Worm (Caenorhabditis elegans) whole organism, young adult: ENCODE results near the gene F57E7.2.

Source experiments
- B0261.1 ChIP-seq: sonication (generic microtip); optimal IDR thresholded peaks from 2 replicates; lab custom pipeline; 2016; ENCODE audit warnings: mild to moderate bottlenecking, missing genetic modification characterization, moderate library complexity, missing compliant biosample characterization
- B0336.3 ChIP-seq: fragments of 200-800 bp; sonication (Bioruptor generic); IDR thresholded peaks from 2 replicates; pipeline ENCODE4 v1.3.6; 2022; ENCODE audit warnings: missing genetic modification characterization, missing compliant biosample characterization
- C06A6.2 ChIP-seq: fragments of 200-800 bp; sonication (Bioruptor generic); conservative IDR thresholded peaks from 2 replicates; pipeline ENCODE4 v1.3.6; 2022; ENCODE audit warnings: missing genetic modification characterization, missing compliant biosample characterization
- D2030.7 ChIP-seq: fragments of 200-800 bp; sonication (Bioruptor generic); IDR thresholded peaks from 2 replicates; pipeline ENCODE4 v1.3.6; 2022; ENCODE audit warnings: missing genetic modification reagents, missing genetic modification characterization, missing compliant biosample characterization
- F10E7.11 ChIP-seq: sonication (generic microtip); optimal IDR thresholded peaks from 2 replicates; lab custom pipeline; 2017; ENCODE audit warnings: mild to moderate bottlenecking, missing genetic modification characterization, moderate library complexity, missing compliant biosample characterization
- F23B12.7 ChIP-seq: sonication (generic microtip); optimal IDR thresholded peaks from 2 replicates; lab custom pipeline; 2017; ENCODE audit warnings: missing genetic modification characterization, mild to moderate bottlenecking, missing compliant biosample characterization, antibody characterized with exemption, moderate library complexity; ENCODE audit not compliant: insufficient read depth
- F37B4.10 ChIP-seq: fragments of 200-800 bp; sonication (Bioruptor generic); IDR thresholded peaks from 2 replicates; pipeline ENCODE4 v1.3.6; 2022; ENCODE audit warnings: missing genetic modification characterization, missing compliant biosample characterization
- F55B11.4 ChIP-seq: sonication (generic microtip); optimal IDR thresholded peaks from 2 replicates; lab custom pipeline; 2016; ENCODE audit warnings: missing compliant biosample characterization, missing genetic modification characterization, borderline replicate concordance; ENCODE audit not compliant: insufficient read depth
- Y67H2A.10 ChIP-seq: fragments of 200-800 bp; sonication (Bioruptor generic); conservative IDR thresholded peaks from 2 replicates; pipeline ENCODE4 v1.3.6; 2022; ENCODE audit warnings: missing genetic modification reagents, missing genetic modification characterization, missing compliant biosample characterization
- ama-1 ChIP-seq, 3 experiments: fragments of 150-350 bp in 1 of 3; sonication (generic microtip) in 2 of 3; optimal IDR thresholded peaks; 2 replicates each; lab custom pipeline; 2014 to 2018; ENCODE audit warnings: missing biosample characterization in 2 of 3, missing genetic modification characterization in 2 of 3, missing genetic modification reagents in 2 of 3
- aptf-2 ChIP-seq: fragments of 200-800 bp; sonication (Bioruptor generic); conservative IDR thresholded peaks from 2 replicates; pipeline ENCODE4 v1.3.6; 2022; ENCODE audit warnings: missing genetic modification reagents, missing genetic modification characterization, missing compliant biosample characterization
- athp-1 ChIP-seq: sonication (generic microtip); optimal IDR thresholded peaks from 2 replicates; lab custom pipeline; 2017; ENCODE audit warnings: mild to moderate bottlenecking, missing genetic modification characterization, missing compliant biosample characterization
- attf-5 ChIP-seq: fragments of 200-800 bp; sonication (Bioruptor generic); optimal IDR thresholded peaks from 2 replicates; lab custom pipeline; 2018; ENCODE audit warnings: mild to moderate bottlenecking, missing genetic modification characterization, missing compliant biosample characterization
- cebp-1 ChIP-seq, 2 experiments: fragments of 200-800 bp in 1 of 2; sonication (Bioruptor generic) in 1 of 2; sonication (generic microtip) in 1 of 2; IDR thresholded peaks in 1 of 2; optimal IDR thresholded peaks in 1 of 2; 2 replicates each; pipeline versions ENCODE4 v1.3.6 to Lab custom; 2017 to 2022; ENCODE audit warnings: missing compliant biosample characterization in 2 of 2, missing genetic modification characterization in 2 of 2, mild to moderate bottlenecking in 1 of 2, missing genetic modification reagents in 1 of 2, moderate library complexity in 1 of 2
- ceh-100 ChIP-seq: fragments of 200-800 bp; sonication (Bioruptor generic); IDR thresholded peaks from 2 replicates; pipeline ENCODE4 v1.3.6; 2022; ENCODE audit warnings: missing genetic modification reagents, missing genetic modification characterization, missing compliant biosample characterization
- ceh-40 ChIP-seq: fragments of 200-800 bp; sonication (Bioruptor generic); IDR thresholded peaks from 2 replicates; pipeline ENCODE4 v1.3.6; 2022; ENCODE audit warnings: missing genetic modification characterization, missing compliant biosample characterization
- ceh-58 ChIP-seq: fragments of 200-800 bp; sonication (Bioruptor generic); IDR thresholded peaks from 2 replicates; pipeline ENCODE4 v1.3.6; 2022; ENCODE audit warnings: missing genetic modification characterization, missing compliant biosample characterization
- ceh-91 ChIP-seq: fragments of 200-800 bp; sonication (Bioruptor generic); IDR thresholded peaks from 2 replicates; pipeline ENCODE4 v1.3.6; 2022; ENCODE audit warnings: missing genetic modification reagents, missing genetic modification characterization, missing compliant biosample characterization
- die-1 ChIP-seq: sonication (generic microtip); optimal IDR thresholded peaks from 2 replicates; lab custom pipeline; 2016; ENCODE audit warnings: missing genotype, mild to moderate bottlenecking, missing genetic modification characterization, missing compliant biosample characterization
- dpff-1 ChIP-seq: sonication (generic microtip); optimal IDR thresholded peaks from 2 replicates; lab custom pipeline; 2017; ENCODE audit warnings: mild to moderate bottlenecking, missing genetic modification characterization, missing compliant biosample characterization
- efl-1 ChIP-seq: fragments of 150-350 bp; optimal IDR thresholded peaks from 2 replicates; lab custom pipeline; 2014; ENCODE audit warnings: missing biosample characterization, missing genetic modification reagents, missing genetic modification characterization
- egl-18 ChIP-seq: fragments of 200-800 bp; sonication (Bioruptor generic); IDR thresholded peaks from 2 replicates; pipeline ENCODE4 v1.3.6; 2022; ENCODE audit warnings: missing genetic modification reagents, missing genetic modification characterization, missing compliant biosample characterization
- ekl-4 ChIP-seq: fragments of 200-800 bp; sonication (Bioruptor generic); IDR thresholded peaks from 2 replicates; pipeline ENCODE4 v1.3.6; 2022; ENCODE audit warnings: missing genetic modification reagents, missing genetic modification characterization, missing compliant biosample characterization
- him-1 ChIP-seq: sonication (generic microtip); optimal IDR thresholded peaks from 2 replicates; lab custom pipeline; 2016; ENCODE audit warnings: missing genotype, missing genetic modification reagents, missing genetic modification characterization, missing compliant biosample characterization
- hmg-1.2 ChIP-seq: fragments of 200-800 bp; sonication (Bioruptor generic); IDR thresholded peaks from 2 replicates; pipeline ENCODE4 v1.3.6; 2022; ENCODE audit warnings: missing genetic modification reagents, missing genetic modification characterization, missing compliant biosample characterization
- hmg-20 ChIP-seq: fragments of 200-800 bp; sonication (Bioruptor generic); IDR thresholded peaks from 2 replicates; pipeline ENCODE4 v1.3.6; 2022; ENCODE audit warnings: missing genetic modification reagents, missing genetic modification characterization, missing compliant biosample characterization
- lin-26 ChIP-seq: fragments of 200-800 bp; sonication (Bioruptor generic); IDR thresholded peaks from 2 replicates; pipeline ENCODE4 v1.3.6; 2022; ENCODE audit warnings: missing genetic modification reagents, missing genetic modification characterization, missing compliant biosample characterization
- lsl-1 ChIP-seq: fragments of 200-800 bp; sonication (Bioruptor generic); optimal IDR thresholded peaks from 2 replicates; lab custom pipeline; 2018; ENCODE audit warnings: mild to moderate bottlenecking, missing genetic modification characterization, moderate library complexity, missing compliant biosample characterization
- madf-10 ChIP-seq: sonication (generic microtip); optimal IDR thresholded peaks from 2 replicates; lab custom pipeline; 2016; ENCODE audit warnings: mild to moderate bottlenecking, missing genetic modification characterization, missing compliant biosample characterization
- madf-8 ChIP-seq: fragments of 200-800 bp; sonication (Bioruptor generic); conservative IDR thresholded peaks from 2 replicates; pipeline ENCODE4 v1.3.6; 2022; ENCODE audit warnings: missing genetic modification reagents, missing genetic modification characterization, missing compliant biosample characterization
- nfya-1 ChIP-seq: sonication (generic microtip); optimal IDR thresholded peaks from 2 replicates; lab custom pipeline; 2017; ENCODE audit warnings: antibody characterized with exemption, missing compliant biosample characterization, missing genetic modification characterization, borderline replicate concordance; ENCODE audit not compliant: insufficient read depth
- nfya-2 ChIP-seq: fragments of 200-800 bp; sonication (Bioruptor generic); IDR thresholded peaks from 2 replicates; pipeline ENCODE4 v1.3.6; 2022; ENCODE audit warnings: missing genetic modification reagents, missing genetic modification characterization, missing compliant biosample characterization
- nfyb-1 ChIP-seq: fragments of 200-800 bp; sonication (Bioruptor generic); IDR thresholded peaks from 2 replicates; pipeline ENCODE4 v1.3.6; 2022; ENCODE audit warnings: missing genetic modification reagents, missing genetic modification characterization, missing compliant biosample characterization
- nhr-120 ChIP-seq: fragments of 200-800 bp; sonication (Bioruptor generic); IDR thresholded peaks from 2 replicates; pipeline ENCODE4 v1.3.6; 2022; ENCODE audit warnings: missing genetic modification characterization, missing compliant biosample characterization
- pha-4 ChIP-seq: fragments of 150-350 bp; sonication (generic microtip); optimal IDR thresholded peaks from 2 replicates; lab custom pipeline; 2014; ENCODE audit warnings: missing biosample characterization, missing genetic modification reagents, missing genetic modification characterization
- rcor-1 ChIP-seq: fragments of 200-800 bp; sonication (Bioruptor generic); IDR thresholded peaks from 2 replicates; pipeline ENCODE4 v1.3.6; 2022; ENCODE audit warnings: missing genetic modification reagents, missing genetic modification characterization, missing compliant biosample characterization
- sea-2 ChIP-seq: fragments of 200-800 bp; sonication (Bioruptor generic); IDR thresholded peaks from 2 replicates; pipeline ENCODE4 v1.3.6; 2022; ENCODE audit warnings: missing genetic modification characterization, missing compliant biosample characterization
- sptf-2 ChIP-seq: fragments of 200-800 bp; sonication (Bioruptor generic); optimal IDR thresholded peaks from 2 replicates; lab custom pipeline; 2018; ENCODE audit warnings: mild to moderate bottlenecking, missing genetic modification characterization, missing compliant biosample characterization
- tbp1 ChIP-seq: fragments of 200-800 bp; sonication (Bioruptor generic); optimal IDR thresholded peaks from 2 replicates; lab custom pipeline; 2018; ENCODE audit warnings: mild to moderate bottlenecking, missing genetic modification characterization, missing compliant biosample characterization
- tbx-9 ChIP-seq: sonication (generic microtip); optimal IDR thresholded peaks from 2 replicates; lab custom pipeline; 2016; ENCODE audit warnings: borderline replicate concordance, missing genetic modification characterization, inconsistent platforms, missing compliant biosample characterization
- ztf-22 ChIP-seq: fragments of 200-800 bp; sonication (Bioruptor generic); optimal IDR thresholded peaks from 2 replicates; lab custom pipeline; 2018; ENCODE audit warnings: mild to moderate bottlenecking, missing genetic modification characterization, moderate library complexity, missing compliant biosample characterization
- ztf-26 ChIP-seq: sonication (generic microtip); optimal IDR thresholded peaks from 2 replicates; lab custom pipeline; 2017; ENCODE audit warnings: missing genetic modification characterization, missing compliant biosample characterization
- ztf-6 ChIP-seq: fragments of 200-800 bp; sonication (Bioruptor generic); IDR thresholded peaks from 2 replicates; pipeline ENCODE4 v1.3.6; 2022; ENCODE audit warnings: missing genetic modification reagents, missing genetic modification characterization, missing compliant biosample characterization

F57E7.2 gene

ce11 chrV:16483044-16483443, at the start of gene F57E7.2:
Gene F57E7.2 (minus strand): TSS chrV:16483144.
- TF ChIP-seq ztf-22 (GFP tag; lab: Kevin White, UChicago): no peak
- no peak for TF ChIP-seq die-1
- TF ChIP-seq ceh-100: no peak
- no peak for TF ChIP-seq ceh-91
- TF ChIP-seq nhr-120 (GFP tag; lab: Robert Waterston, UW): no peak
- no peak for TF ChIP-seq ekl-4
- TF ChIP-seq D2030.7 (GFP tag; lab: Robert Waterston, UW): no peak
- no peak for TF ChIP-seq sptf-2
- TF ChIP-seq aptf-2: no peak
- TF ChIP-seq F10E7.11 (tag; lab: Kevin White, UChicago): no peak
- no peak for TF ChIP-seq nfya-2
- TF ChIP-seq lsl-1 (GFP tag; lab: Kevin White, UChicago): no peak
- TF ChIP-seq dpff-1 (tag; lab: Kevin White, UChicago): no peak
- TF ChIP-seq him-1: no peak
- TF ChIP-seq ztf-26 (tag; lab: Kevin White, UChicago): no peak
- no peak for TF ChIP-seq lin-26 (GFP tag; lab: Robert Waterston, UW)
- no peak for TF ChIP-seq madf-10
- TF ChIP-seq ceh-58: no peak
- TF ChIP-seq tbx-9 (tag; lab: Kevin White, UChicago): no peak

- TF ChIP-seq nfya-1 (no peak), nfya-2 (no peak), ceh-40 (GFP tag; lab: Robert Waterston, UW) (no peak)
Measured at ce11 chrV:16527796-16528195, 44.9 kb upstream of the F57E7.2 start, which contains the start of gene F36D3.16. Gene F36D3.16 (plus strand): TSS chrV:16528096.

- TF ChIP-seq cebp-1 (GFP tag; IDR thresholded peaks at IDR 0.05; lab: Robert Waterston, UW) (no peak), cebp-1 (tag; optimal IDR thresholded peaks at IDR 0.05; lab: Kevin White, UChicago) (no peak)
Measured at ce11 chrV:16526858-16527257, 43.9 kb upstream of the F57E7.2 start, which contains the start of gene F36D3.8. Gene F36D3.8 (plus strand): TSS chrV:16527158.

- TF ChIP-seq F23B12.7 (tag; lab: Kevin White, UChicago) (no peak), attf-5 (GFP tag; lab: Kevin White, UChicago) (no peak), ztf-6 (GFP tag; lab: Robert Waterston, UW) (no peak), hmg-20 (GFP tag; lab: Robert Waterston, UW) (no peak), ztf-22 (GFP tag; lab: Kevin White, UChicago) (no peak), tbp1 (GFP tag; lab: Kevin White, UChicago) (no peak), efl-1 (GFP tag; lab: Kevin White, UChicago) (no peak), B0261.1 (no peak), madf-8 (GFP tag; lab: Robert Waterston, UW) (no peak), ceh-40 (GFP tag; lab: Robert Waterston, UW) (no peak), B0336.3 (GFP tag; lab: Robert Waterston, UW) (no peak), ama-1 (optimal IDR thresholded peaks at IDR 0.05; lab: Kevin White, UChicago) (no peak), ama-1 (GFP tag; optimal IDR thresholded peaks at IDR 0.05; lab: Kevin White, UChicago) (no peak), lsl-1 (GFP tag; lab: Kevin White, UChicago) (no peak)
Measured at ce11 chrV:16522242-16522641, 39.3 kb upstream of the F57E7.2 start, which contains the start of gene srw-34. Gene srw-34 (minus strand): TSS chrV:16522342.

- no peak for TF ChIP-seq athp-1 (tag; lab: Kevin White, UChicago)
- no peak for TF ChIP-seq F55B11.4 (tag; lab: Kevin White, UChicago)
- TF ChIP-seq nfyb-1: no peak
- no peak for TF ChIP-seq egl-18
- TF ChIP-seq ztf-22 (GFP tag; lab: Kevin White, UChicago): no peak
- no peak for TF ChIP-seq rcor-1 (GFP tag; lab: Robert Waterston, UW)
- TF ChIP-seq ceh-58: no peak
- TF ChIP-seq F37B4.10 (GFP tag; lab: Robert Waterston, UW): no peak
- no peak for TF ChIP-seq Y67H2A.10
- TF ChIP-seq sptf-2: no peak
- no peak for TF ChIP-seq sea-2
- no peak for TF ChIP-seq pha-4
- TF ChIP-seq ceh-100: no peak
- no peak for TF ChIP-seq hmg-1.2
- no peak for TF ChIP-seq C06A6.2 (GFP tag; lab: Robert Waterston, UW)
Measured at ce11 chrV:16517619-16518018, 34.7 kb upstream of the F57E7.2 start, which contains the start of gene F36D3.4. Gene F36D3.4 (minus strand): TSS chrV:16517719.
